Worm (Caenorhabditis elegans) whole organism, L2 larva: Measurements from ENCODE around the gene cld-1.
A peak's percentile ranks its signal among the peaks of the same experiment; 100 is the strongest.

Experiments
- C34F6.9 ChIP-seq: fragments of 150-350 bp; optimal IDR thresholded peaks from 2 replicates; lab custom pipeline; 2014; ENCODE audit warnings: missing biosample characterization, missing genetic modification characterization
- F13H6.1 ChIP-seq: sonication (generic microtip); optimal IDR thresholded peaks from 2 replicates; lab custom pipeline; 2016; ENCODE audit warnings: missing genetic modification characterization, missing compliant biosample characterization
- R02D3.7 ChIP-seq: fragments of 150-350 bp; optimal IDR thresholded peaks from 2 replicates; lab custom pipeline; 2014; ENCODE audit warnings: missing biosample characterization, missing genetic modification characterization
- Y55F3AM.14 ChIP-seq: fragments of 200-800 bp; sonication (Bioruptor generic); optimal IDR thresholded peaks from 2 replicates; lab custom pipeline; 2018; ENCODE audit warnings: mild to moderate bottlenecking, missing genetic modification characterization, missing compliant biosample characterization
- ZK546.5 ChIP-seq: sonication (generic microtip); optimal IDR thresholded peaks from 2 replicates; lab custom pipeline; 2017; ENCODE audit warnings: missing biosample characterization, missing genetic modification characterization
- alr-1 ChIP-seq: fragments of 150-350 bp; optimal IDR thresholded peaks from 2 replicates; lab custom pipeline; 2014; ENCODE audit warnings: missing biosample characterization, missing genetic modification characterization
- ceh-16 ChIP-seq: fragments of 150-350 bp; optimal IDR thresholded peaks from 2 replicates; lab custom pipeline; 2014; ENCODE audit warnings: missing biosample characterization, missing genetic modification characterization
- ceh-82 ChIP-seq: fragments of 150-350 bp; optimal IDR thresholded peaks from 2 replicates; lab custom pipeline; 2014; ENCODE audit warnings: missing biosample characterization, missing genetic modification characterization
- dmd-4 ChIP-seq: sonication (generic microtip); optimal IDR thresholded peaks from 2 replicates; lab custom pipeline; 2017; ENCODE audit warnings: missing biosample characterization, missing genetic modification characterization
- egl-27 ChIP-seq: sonication (generic microtip); optimal IDR thresholded peaks from 3 replicates; lab custom pipeline; 2017; ENCODE audit warnings: missing biosample characterization, missing genetic modification reagents, missing genetic modification characterization
- elt-3 ChIP-seq: sonication (generic microtip); optimal IDR thresholded peaks from 2 replicates; lab custom pipeline; 2017; ENCODE audit warnings: missing biosample characterization, missing genetic modification characterization
- fos-1 ChIP-seq: fragments of 150-350 bp; optimal IDR thresholded peaks from 2 replicates; lab custom pipeline; 2014; ENCODE audit warnings: missing biosample characterization, missing genetic modification characterization
- gmeb-1 ChIP-seq: fragments of 150-350 bp; optimal IDR thresholded peaks from 2 replicates; lab custom pipeline; 2014; ENCODE audit warnings: missing biosample characterization, missing genetic modification characterization
- lin-11 ChIP-seq: fragments of 150-350 bp; sonication (generic microtip); optimal IDR thresholded peaks from 2 replicates; lab custom pipeline; 2014; ENCODE audit warnings: missing biosample characterization, missing genetic modification characterization, inconsistent platforms, mixed read lengths
- lin-13 ChIP-seq: fragments of 150-350 bp; optimal IDR thresholded peaks from 2 replicates; lab custom pipeline; 2014; ENCODE audit warnings: missing biosample characterization, missing genetic modification reagents, missing genetic modification characterization
- lin-39 ChIP-seq: fragments of 150-350 bp; optimal IDR thresholded peaks from 2 replicates; lab custom pipeline; 2014; ENCODE audit warnings: missing biosample characterization, missing genetic modification reagents, missing genetic modification characterization
- lsy-2 ChIP-seq, 2 experiments: fragments of 150-350 bp in 1 of 2; sonication (generic microtip) in 1 of 2; optimal IDR thresholded peaks; 2 replicates each; lab custom pipeline; 2014 to 2017; ENCODE audit warnings: missing biosample characterization in 2 of 2, missing genetic modification characterization in 2 of 2
- mbf-1 ChIP-seq: sonication (generic microtip); optimal IDR thresholded peaks from 2 replicates; lab custom pipeline; 2017; ENCODE audit warnings: missing biosample characterization, missing genetic modification characterization
- mdl-1 ChIP-seq, 2 experiments: fragments of 150-350 bp in 1 of 2; sonication (generic microtip) in 1 of 2; optimal IDR thresholded peaks; 2 replicates each; lab custom pipeline; 2017; ENCODE audit warnings: missing biosample characterization in 2 of 2, missing genetic modification characterization in 2 of 2
- nhr-10 ChIP-seq: sonication (generic microtip); optimal IDR thresholded peaks from 2 replicates; lab custom pipeline; 2017; ENCODE audit warnings: missing biosample characterization, missing genetic modification characterization
- nhr-129 ChIP-seq: fragments of 150-350 bp; optimal IDR thresholded peaks from 2 replicates; lab custom pipeline; 2014; ENCODE audit warnings: missing biosample characterization, missing genetic modification characterization
- nhr-21 ChIP-seq: fragments of 150-350 bp; optimal IDR thresholded peaks from 2 replicates; lab custom pipeline; 2014; ENCODE audit warnings: missing biosample characterization, missing genetic modification characterization
- nhr-237 ChIP-seq: fragments of 150-350 bp; optimal IDR thresholded peaks from 2 replicates; lab custom pipeline; 2014; ENCODE audit warnings: missing biosample characterization, missing genetic modification characterization
- nhr-25 ChIP-seq: fragments of 150-350 bp; sonication (generic microtip); optimal IDR thresholded peaks from 3 replicates; lab custom pipeline; 2014; ENCODE audit warnings: missing biosample characterization, missing genetic modification characterization
- nhr-6 ChIP-seq: fragments of 150-350 bp; optimal IDR thresholded peaks from 2 replicates; lab custom pipeline; 2014; ENCODE audit warnings: missing biosample characterization, missing genetic modification characterization
- sem-4 ChIP-seq: fragments of 150-350 bp; optimal IDR thresholded peaks from 2 replicates; lab custom pipeline; 2014; ENCODE audit warnings: missing biosample characterization, missing genetic modification reagents, missing genetic modification characterization
- skn-1 ChIP-seq: sonication (generic microtip); optimal IDR thresholded peaks from 2 replicates; lab custom pipeline; 2017; ENCODE audit warnings: missing biosample characterization, missing genetic modification characterization
- sma-9 ChIP-seq, 2 experiments: fragments of 150-350 bp in 1 of 2; sonication (generic microtip) in 1 of 2; optimal IDR thresholded peaks; 2 replicates each; lab custom pipeline; 2014 to 2016; ENCODE audit warnings: missing genetic modification characterization in 2 of 2, mild to moderate bottlenecking in 1 of 2, missing biosample characterization in 1 of 2, missing compliant biosample characterization in 1 of 2, missing genetic modification reagents in 1 of 2, moderate library complexity in 1 of 2
- snpc-4 ChIP-seq: fragments of 150-350 bp; optimal IDR thresholded peaks from 2 replicates; lab custom pipeline; 2014; ENCODE audit warnings: missing biosample characterization, missing genetic modification characterization
- unc-39 ChIP-seq: fragments of 150-350 bp; optimal IDR thresholded peaks from 2 replicates; lab custom pipeline; 2014; ENCODE audit warnings: missing biosample characterization, missing genetic modification characterization
- unc-62 ChIP-seq: fragments of 150-350 bp; optimal IDR thresholded peaks from 2 replicates; lab custom pipeline; 2014; ENCODE audit warnings: missing biosample characterization, missing genetic modification reagents, missing genetic modification characterization
- zag-1 ChIP-seq: fragments of 150-350 bp; optimal IDR thresholded peaks from 2 replicates; lab custom pipeline; 2014; ENCODE audit warnings: missing biosample characterization, missing genetic modification characterization
- ztf-1 ChIP-seq: fragments of 200-800 bp; sonication (Bioruptor generic); conservative IDR thresholded peaks from 2 replicates; pipeline ENCODE4 v1.3.6; 2022; ENCODE audit warnings: missing genetic modification characterization, missing compliant biosample characterization
- ztf-11 ChIP-seq: sonication (generic microtip); optimal IDR thresholded peaks from 2 replicates; lab custom pipeline; 2017; ENCODE audit warnings: missing biosample characterization, missing genetic modification characterization
- ztf-4 ChIP-seq: fragments of 150-350 bp; optimal IDR thresholded peaks from 2 replicates; lab custom pipeline; 2014; ENCODE audit warnings: missing biosample characterization, missing genetic modification characterization

cld-1 gene

ce11 chrIV:12915479-12915878, 20.6 kb downstream of the cld-1 start, which contains the start of gene srz-15:
Gene srz-15 (plus strand): TSS chrIV:12915779.
- TF ChIP-seq unc-62 (GFP tag; lab: Kevin White, UChicago) = no peak
- TF ChIP-seq fos-1 (tag; lab: Kevin White, UChicago) = no peak
- no peak for TF ChIP-seq lin-13
- no peak for TF ChIP-seq C34F6.9
- no peak for TF ChIP-seq mbf-1 (tag; lab: Kevin White, UChicago)
- TF ChIP-seq ceh-82 (tag; lab: Kevin White, UChicago) = no peak
- TF ChIP-seq ceh-16 (tag; lab: Kevin White, UChicago) = no peak
- no peak for TF ChIP-seq ZK546.5 (tag; lab: Kevin White, UChicago)
- no peak for TF ChIP-seq gmeb-1 (tag; lab: Kevin White, UChicago)
- no peak for TF ChIP-seq elt-3
- TF ChIP-seq dmd-4 (tag; lab: Kevin White, UChicago) = no peak

ce11 chrIV:12914532-12915019, 21.5 kb downstream of the cld-1 start, which contains the start of gene irg-6:
Gene irg-6 (minus strand): TSS chrIV:12914969.
- no peak for TF ChIP-seq R02D3.7 (tag; lab: Kevin White, UChicago)
- TF ChIP-seq zag-1 (tag; lab: Kevin White, UChicago) = no peak
- TF ChIP-seq lsy-2 (tag; optimal IDR thresholded peaks at IDR 0.05; lab: Kevin White, UChicago) = no peak
- TF ChIP-seq sem-4 (tag; lab: Kevin White, UChicago) = no peak
- no peak for TF ChIP-seq unc-39 (tag; lab: Kevin White, UChicago)
- TF ChIP-seq F13H6.1 = no peak
- TF ChIP-seq Y55F3AM.14 (GFP tag; lab: Kevin White, UChicago) = no peak
- TF ChIP-seq nhr-21 (tag; lab: Kevin White, UChicago) = no peak
- TF ChIP-seq egl-27 (tag; lab: Kevin White, UChicago) = no peak
- TF ChIP-seq C34F6.9 = no peak
- no peak for TF ChIP-seq lin-13
- TF ChIP-seq lin-39 = no peak
- TF ChIP-seq nhr-10 (tag; lab: Kevin White, UChicago) = no peak
- no peak for TF ChIP-seq dmd-4 (tag; lab: Kevin White, UChicago)
- no peak for TF ChIP-seq alr-1
- no peak for TF ChIP-seq ztf-11
- no peak for TF ChIP-seq lin-11 (tag; lab: Kevin White, UChicago)

ce11 chrIV:12911990-12912389, 24.1 kb downstream of the cld-1 start, which contains the start of gene K08D8.5:
Gene K08D8.5 (minus strand): TSS chrIV:12912129.
- TF ChIP-seq fos-1 (tag; lab: Kevin White, UChicago) (peak; percentile 79), sma-9 (GFP tag; optimal IDR thresholded peaks at IDR 0.05; lab: Kevin White, UChicago) (peak; percentile 51), sma-9 (tag; optimal IDR thresholded peaks at IDR 0.05; lab: Kevin White, UChicago) (no peak), ztf-11 (no peak), unc-62 (GFP tag; lab: Kevin White, UChicago) (no peak), dmd-4 (tag; lab: Kevin White, UChicago) (no peak), mdl-1 (tag; optimal IDR thresholded peaks at IDR 0.05; lab: Kevin White, UChicago) (no peak), ztf-1 (GFP tag; lab: Robert Waterston, UW) (no peak)

DNA sequence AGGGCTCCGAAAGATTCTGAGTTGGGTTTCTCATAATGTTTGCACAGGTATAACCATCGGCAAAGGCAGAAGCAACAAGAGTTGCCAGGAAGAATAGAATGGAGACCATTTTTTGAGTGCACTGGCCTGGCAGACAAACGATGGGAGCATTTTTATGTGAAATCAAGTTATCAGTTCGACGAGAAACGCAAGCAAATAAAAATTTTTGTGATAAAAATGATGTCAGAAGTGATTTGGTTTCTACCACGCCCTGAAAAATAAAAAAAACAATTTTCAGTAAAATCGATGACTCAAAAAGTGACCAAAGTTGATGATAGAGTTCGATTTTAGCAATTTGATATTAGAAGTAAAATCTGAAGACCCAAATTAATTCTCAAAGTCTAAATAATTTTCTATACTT, 26.2 kb downstream of the cld-1 start, which contains the start of gene K08D8.4:
Gene K08D8.4 (minus strand): TSS at position 128 of the 400 bp plus-strand sequence.
- TF ChIP-seq snpc-4 (tag; lab: Kevin White, UChicago) (no peak), fos-1 (tag; lab: Kevin White, UChicago) (peak; percentile 86)
- TF ChIP-seq, all 48 proteins: peak for 1

- TF ChIP-seq sma-9 (GFP tag; optimal IDR thresholded peaks at IDR 0.05; lab: Kevin White, UChicago) (peak; percentile 32), sma-9 (tag; optimal IDR thresholded peaks at IDR 0.05; lab: Kevin White, UChicago) (no peak), nhr-237 (no peak), nhr-6 (tag; lab: Kevin White, UChicago) (no peak), fos-1 (tag; lab: Kevin White, UChicago) (peak; percentile 89), skn-1 (tag; lab: Kevin White, UChicago) (peak; percentile 89)
Measured at ce11 chrIV:12906529-12906928, 29.5 kb downstream of the cld-1 start, which contains the start of gene K08D8.3. Gene K08D8.3 (minus strand): TSS chrIV:12906659.

ce11 chrIV:12903687-12904086, 32.4 kb downstream of the cld-1 start:
- no peak for TF ChIP-seq ztf-4 (tag; lab: Kevin White, UChicago)
- TF ChIP-seq lsy-2 (tag; optimal IDR thresholded peaks at IDR 0.05; lab: Kevin White, UChicago) = no peak
- no peak for TF ChIP-seq nhr-25 (tag; lab: Kevin White, UChicago)
- no peak for TF ChIP-seq zag-1 (tag; lab: Kevin White, UChicago)
- TF ChIP-seq nhr-129 (tag; lab: Kevin White, UChicago) = no peak
- no peak for TF ChIP-seq mdl-1 (tag; optimal IDR thresholded peaks at IDR 0.05; lab: Kevin White, UChicago)
- TF ChIP-seq unc-62 (GFP tag; lab: Kevin White, UChicago) = no peak
- no peak for TF ChIP-seq lin-13
- peak; percentile 55 for TF ChIP-seq fos-1 (tag; lab: Kevin White, UChicago)
